Worm (Caenorhabditis elegans): ENCODE data around the gene srsx-29.

srsx-29 gene

ce11 chrV:10154698-10155097 lies at the start of gene srsx-29:
TSS of gene srsx-29 (plus strand) at chrV:10154998.
- no peak for TF ChIP-seq snpc-3.4 (tag; optimal IDR thresholded peaks at IDR 0.05)
- TF ChIP-seq lir-1 (GFP tag; conservative IDR thresholded peaks at IDR 0.05) = no peak
- no peak for TF ChIP-seq ztf-25 (GFP tag; IDR thresholded peaks at IDR 0.05)
- no peak for TF ChIP-seq aptf-2 (GFP tag; conservative IDR thresholded peaks at IDR 0.05)
- no peak for TF ChIP-seq hlh-26 (GFP tag; conservative IDR thresholded peaks at IDR 0.05)
- TF ChIP-seq nhr-120 (GFP tag; IDR thresholded peaks at IDR 0.05) = no peak
- TF ChIP-seq F52B5.7 (tag; optimal IDR thresholded peaks at IDR 0.05) = no peak
- TF ChIP-seq ekl-4 (GFP tag; IDR thresholded peaks at IDR 0.05) = no peak
- TF ChIP-seq nhr-80 (tag; optimal IDR thresholded peaks at IDR 0.05) = no peak

DNA sequence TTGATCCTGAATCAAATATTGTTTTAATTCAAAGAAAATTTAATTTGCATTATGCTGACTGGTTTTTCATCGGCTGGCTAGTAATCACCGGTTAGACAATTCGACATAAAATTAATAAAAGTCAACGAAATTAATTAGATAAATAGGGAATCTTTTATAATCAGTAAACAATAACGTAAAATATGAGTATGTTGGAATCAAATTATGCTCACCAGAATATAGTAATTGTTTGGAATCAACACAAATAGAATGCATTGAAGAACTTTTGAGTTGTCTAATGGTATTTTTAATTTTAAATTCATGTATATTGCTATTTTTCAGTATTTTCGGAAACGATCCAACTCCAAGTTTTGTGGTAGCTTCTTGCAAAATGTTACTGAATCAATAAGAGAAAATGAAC lies 49.4 kb upstream of the srsx-29 start, which contains the start of gene C08B6.2:
TSS of gene C08B6.2 (plus strand) at position 301 of the 400 bp plus-strand sequence.
- no peak for TF ChIP-seq ceh-100 (GFP tag; IDR thresholded peaks at IDR 0.05)
- no peak for TF ChIP-seq lin-35 (GFP tag; optimal IDR thresholded peaks at IDR 0.05)
- no peak for TF ChIP-seq F23B12.7 (tag; optimal IDR thresholded peaks at IDR 0.05; ENCODE audit: insufficient read depth)
- TF ChIP-seq hmg-20 (GFP tag; IDR thresholded peaks at IDR 0.05) = no peak
- TF ChIP-seq K11D2.4 (GFP tag; IDR thresholded peaks at IDR 0.05) = no peak
- TF ChIP-seq somi-1 (GFP tag; optimal IDR thresholded peaks at IDR 0.05) = no peak
- TF ChIP-seq ekl-4 (GFP tag; IDR thresholded peaks at IDR 0.05) = no peak
- no peak for TF ChIP-seq ceh-91 (GFP tag; IDR thresholded peaks at IDR 0.05)

DNA sequence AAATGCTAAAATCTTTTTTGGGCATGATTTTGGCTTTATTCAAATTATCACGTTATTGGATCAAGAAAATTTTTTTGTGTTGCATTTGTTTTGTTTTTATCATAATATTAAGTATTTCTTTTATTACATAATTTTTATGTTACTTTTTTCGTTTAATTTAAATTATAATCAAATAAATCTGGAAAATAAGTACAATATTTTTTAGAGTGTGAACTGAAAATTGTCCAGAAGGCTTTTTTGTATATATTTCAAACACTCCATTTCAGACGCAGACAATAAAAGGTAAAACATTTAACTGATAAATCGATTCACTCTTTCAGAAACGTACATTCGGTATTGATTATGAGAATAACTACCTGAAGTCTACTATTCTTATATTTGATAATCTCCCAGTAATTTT lies 47.5 kb upstream of the srsx-29 start, which contains the start of gene C08B6.11:
TSS of gene C08B6.11 (plus strand) at position 301 of the 400 bp plus-strand sequence.
- TF ChIP-seq pbrm-1 (GFP tag; IDR thresholded peaks at IDR 0.05) (no peak), madf-6 (GFP tag; IDR thresholded peaks at IDR 0.05) (no peak), ztf-28 (GFP tag; IDR thresholded peaks at IDR 0.05) (no peak), egl-44 (GFP tag; IDR thresholded peaks at IDR 0.05) (no peak), dpl-1 (GFP tag; optimal IDR thresholded peaks at IDR 0.05) (no peak), fkh-3 (tag; optimal IDR thresholded peaks at IDR 0.05) (no peak), Y95B8A.8 (GFP tag; IDR thresholded peaks at IDR 0.05) (no peak), hrde-1 (tag; optimal IDR thresholded peaks at IDR 0.05; ENCODE audit: borderline replicate concordance) (no peak), lin-26 (GFP tag; IDR thresholded peaks at IDR 0.05) (no peak), nfya-2 (GFP tag; IDR thresholded peaks at IDR 0.05) (no peak), Y79H2A.3 (GFP tag; conservative IDR thresholded peaks at IDR 0.05) (no peak), dpff-1 (tag; optimal IDR thresholded peaks at IDR 0.05) (no peak), repo-1 (tag; optimal IDR thresholded peaks at IDR 0.05) (no peak)

- TF ChIP-seq hlh-12 (tag; optimal IDR thresholded peaks at IDR 0.05) (no peak), ekl-4 (GFP tag; IDR thresholded peaks at IDR 0.05) (no peak), snpc-4 (GFP tag; optimal IDR thresholded peaks at IDR 0.05) (no peak), snpc-4 (tag; optimal IDR thresholded peaks at IDR 0.05) (no peak), zfh-2 (GFP tag; conservative IDR thresholded peaks at IDR 0.05) (no peak), F10E7.11 (tag; optimal IDR thresholded peaks at IDR 0.05) (no peak), B0261.1 (tag; optimal IDR thresholded peaks at IDR 0.05) (no peak), zim-3 (tag; optimal IDR thresholded peaks at IDR 0.05) (no peak), efl-1 (GFP tag; optimal IDR thresholded peaks at IDR 0.05) (no peak), ztf-22 (GFP tag; optimal IDR thresholded peaks at IDR 0.05) (no peak), sptf-2 (GFP tag; optimal IDR thresholded peaks at IDR 0.05) (no peak), K11D2.4 (GFP tag; IDR thresholded peaks at IDR 0.05) (no peak), madf-6 (GFP tag; IDR thresholded peaks at IDR 0.05) (no peak), ztf-18 (tag; optimal IDR thresholded peaks at IDR 0.05) (no peak), lir-1 (GFP tag; conservative IDR thresholded peaks at IDR 0.05) (no peak), ztf-3 (GFP tag; optimal IDR thresholded peaks at IDR 0.05) (no peak), B0019.2 (GFP tag; conservative IDR thresholded peaks at IDR 0.05) (no peak), egl-18 (GFP tag; IDR thresholded peaks at IDR 0.05) (no peak), lsl-1 (GFP tag; optimal IDR thresholded peaks at IDR 0.05) (no peak)
Observed at ce11 chrV:10111129-10111528, 43.7 kb upstream of the srsx-29 start.
